Worm (Caenorhabditis elegans) whole organism, midembryonic: Measurements from ENCODE around the gene srlf-27.

Experiments used
- T22C8.4 ChIP-seq: fragments of 200-800 bp; sonication (Bioruptor generic); IDR thresholded peaks from 2 replicates; pipeline ENCODE4 v1.3.6; 2022; ENCODE audit warnings: missing genetic modification characterization, missing compliant biosample characterization
- ztf-29 ChIP-seq: fragments of 200-800 bp; sonication (Bioruptor generic); IDR thresholded peaks from 2 replicates; pipeline ENCODE4 v1.3.6; 2022; ENCODE audit warnings: missing genetic modification reagents, missing genetic modification characterization, missing compliant biosample characterization

DNA sequence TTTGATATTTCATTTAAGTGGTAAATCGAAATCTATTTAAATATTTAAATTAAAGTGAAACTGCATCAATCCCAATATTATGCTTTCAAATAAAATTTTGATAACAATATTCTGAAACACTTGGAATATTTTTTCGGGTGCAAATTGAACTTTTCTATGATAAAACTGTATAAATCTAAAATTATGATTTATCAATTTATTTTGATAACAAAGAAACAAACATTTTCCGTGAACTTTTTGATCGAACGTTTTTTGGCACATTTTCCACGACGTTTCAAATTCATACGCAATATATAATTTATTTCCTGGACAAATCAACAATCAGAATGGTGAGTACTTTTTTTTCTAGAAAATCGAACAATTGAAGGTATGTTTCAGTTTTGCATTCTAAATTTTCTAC is 4.7 kb upstream of the srlf-27 start, which contains the start of gene irld-4:
- TF ChIP-seq T22C8.4 = no peak
- no peak for TF ChIP-seq ztf-29
